Worm (Caenorhabditis elegans) whole organism, late embryonic: Measurements from ENCODE around the gene nspg-13.

Experiments
- C38D4.7 ChIP-seq: fragments of 200-800 bp; sonication (Bioruptor generic); optimal IDR thresholded peaks from 2 replicates; lab custom pipeline; 2018; ENCODE audit warnings: mild to moderate bottlenecking, missing genetic modification characterization, moderate library complexity, missing compliant biosample characterization
- F13H6.1 ChIP-seq: sonication (generic microtip); optimal IDR thresholded peaks from 2 replicates; lab custom pipeline; 2016; ENCODE audit warnings: missing genetic modification characterization, missing compliant biosample characterization
- K02D7.2 ChIP-seq: sonication (generic microtip); optimal IDR thresholded peaks from 2 replicates; lab custom pipeline; 2017; ENCODE audit warnings: mild to moderate bottlenecking, missing genetic modification characterization, missing compliant biosample characterization
- K09A11.1 ChIP-seq: sonication (generic microtip); optimal IDR thresholded peaks from 2 replicates; lab custom pipeline; 2017; ENCODE audit warnings: antibody characterized with exemption, mild to moderate bottlenecking, missing genetic modification characterization, missing compliant biosample characterization; ENCODE audit not compliant: insufficient read depth
- ama-1 ChIP-seq: fragments of 150-350 bp; optimal IDR thresholded peaks from 2 replicates; lab custom pipeline; 2014
- ceh-14 ChIP-seq: sonication (generic microtip); optimal IDR thresholded peaks from 2 replicates; lab custom pipeline; 2016; ENCODE audit warnings: missing genotype, missing genetic modification characterization, missing compliant biosample characterization
- ceh-2 ChIP-seq: sonication (generic microtip); optimal IDR thresholded peaks from 2 replicates; lab custom pipeline; 2016; ENCODE audit warnings: missing genotype, missing genetic modification characterization, missing compliant biosample characterization
- ceh-22 ChIP-seq: sonication (generic microtip); optimal IDR thresholded peaks from 2 replicates; lab custom pipeline; 2017; ENCODE audit warnings: missing biosample characterization, missing genetic modification characterization
- ceh-24 ChIP-seq: sonication (generic microtip); optimal IDR thresholded peaks from 2 replicates; lab custom pipeline; 2016; ENCODE audit warnings: mild to moderate bottlenecking, missing genetic modification characterization, missing compliant biosample characterization
- ceh-31 ChIP-seq: sonication (generic microtip); optimal IDR thresholded peaks from 2 replicates; lab custom pipeline; 2016; ENCODE audit warnings: missing genetic modification characterization, missing compliant biosample characterization
- ceh-45 ChIP-seq: fragments of 200-800 bp; sonication (Bioruptor generic); IDR thresholded peaks from 2 replicates; pipeline ENCODE4 v1.3.6; 2022; ENCODE audit warnings: missing genetic modification reagents, missing genetic modification characterization, missing compliant biosample characterization
- ceh-48 ChIP-seq: sonication (generic microtip); optimal IDR thresholded peaks from 2 replicates; lab custom pipeline; 2016; ENCODE audit warnings: missing genetic modification characterization, inconsistent platforms, missing compliant biosample characterization
- dmd-4 ChIP-seq: sonication (generic microtip); optimal IDR thresholded peaks from 2 replicates; lab custom pipeline; 2016; ENCODE audit warnings: borderline replicate concordance, missing genetic modification characterization, missing compliant biosample characterization
- dve-1 ChIP-seq: sonication (generic microtip); optimal IDR thresholded peaks from 2 replicates; lab custom pipeline; 2017; ENCODE audit warnings: antibody characterized with exemption, mild to moderate bottlenecking, missing genetic modification characterization, missing compliant biosample characterization
- elt-2 ChIP-seq: sonication (generic microtip); optimal IDR thresholded peaks from 2 replicates; lab custom pipeline; 2016; ENCODE audit warnings: missing genetic modification reagents, missing genetic modification characterization, missing compliant biosample characterization
- elt-4 ChIP-seq: sonication (generic microtip); optimal IDR thresholded peaks from 2 replicates; lab custom pipeline; 2016; ENCODE audit warnings: missing genetic modification characterization, missing compliant biosample characterization
- ets-4 ChIP-seq: sonication (generic microtip); optimal IDR thresholded peaks from 2 replicates; lab custom pipeline; 2016; ENCODE audit warnings: missing genetic modification characterization, missing compliant biosample characterization
- fkh-10 ChIP-seq: fragments of 150-350 bp; optimal IDR thresholded peaks from 2 replicates; lab custom pipeline; 2014; ENCODE audit warnings: missing biosample characterization, missing genetic modification reagents, missing genetic modification characterization
- fkh-6 ChIP-seq: sonication (generic microtip); optimal IDR thresholded peaks from 2 replicates; lab custom pipeline; 2016; ENCODE audit warnings: missing genetic modification characterization, missing compliant biosample characterization
- gmeb-2 ChIP-seq: sonication (generic microtip); optimal IDR thresholded peaks from 2 replicates; lab custom pipeline; 2016; ENCODE audit warnings: missing genetic modification characterization, inconsistent platforms, missing compliant biosample characterization
- hlh-13 ChIP-seq: fragments of 200-800 bp; sonication (Bioruptor generic); optimal IDR thresholded peaks from 2 replicates; lab custom pipeline; 2018; ENCODE audit warnings: mild to moderate bottlenecking, missing genetic modification characterization, missing compliant biosample characterization
- hlh-6 ChIP-seq: sonication (generic microtip); optimal IDR thresholded peaks from 2 replicates; lab custom pipeline; 2016; ENCODE audit warnings: missing genotype, missing genetic modification characterization, missing compliant biosample characterization
- nhr-232 ChIP-seq: sonication (generic microtip); optimal IDR thresholded peaks from 2 replicates; lab custom pipeline; 2016; ENCODE audit warnings: missing genetic modification characterization, missing compliant biosample characterization
- npax-4 ChIP-seq: sonication (generic microtip); optimal IDR thresholded peaks from 2 replicates; lab custom pipeline; 2016; ENCODE audit warnings: missing genetic modification characterization, missing compliant biosample characterization
- odd-2 ChIP-seq: sonication (generic microtip); optimal IDR thresholded peaks from 2 replicates; lab custom pipeline; 2017; ENCODE audit warnings: antibody characterized with exemption, mild to moderate bottlenecking, missing genetic modification characterization, missing compliant biosample characterization
- pag-3 ChIP-seq: sonication (generic microtip); optimal IDR thresholded peaks from 2 replicates; lab custom pipeline; 2016; ENCODE audit warnings: missing compliant biosample characterization, missing genetic modification characterization, borderline replicate concordance
- pax-1 ChIP-seq: fragments of 150-350 bp; optimal IDR thresholded peaks from 2 replicates; lab custom pipeline; 2014; ENCODE audit warnings: missing biosample characterization, missing genetic modification characterization
- pha-2 ChIP-seq: sonication (generic microtip); optimal IDR thresholded peaks from 2 replicates; lab custom pipeline; 2017; ENCODE audit warnings: mild to moderate bottlenecking, missing genetic modification characterization, missing compliant biosample characterization
- pqm-1 ChIP-seq: sonication (generic microtip); optimal IDR thresholded peaks from 2 replicates; lab custom pipeline; 2016; ENCODE audit warnings: missing genetic modification characterization, missing compliant biosample characterization
- sdc-2 ChIP-seq: sonication (generic microtip); optimal IDR thresholded peaks from 2 replicates; lab custom pipeline; 2016; ENCODE audit warnings: missing genotype, missing genetic modification characterization, missing compliant biosample characterization
- sox-2 ChIP-seq: fragments of 200-800 bp; sonication (Bioruptor generic); IDR thresholded peaks from 2 replicates; pipeline ENCODE4 v1.3.6; 2022; ENCODE audit warnings: missing genetic modification reagents, missing genetic modification characterization, missing compliant biosample characterization
- sox-4 ChIP-seq: sonication (generic microtip); optimal IDR thresholded peaks from 2 replicates; lab custom pipeline; 2017; ENCODE audit warnings: mild to moderate bottlenecking, missing genetic modification characterization, inconsistent platforms, missing compliant biosample characterization
- syd-9 ChIP-seq: sonication (generic microtip); optimal IDR thresholded peaks from 2 replicates; lab custom pipeline; 2016; ENCODE audit warnings: mild to moderate bottlenecking, missing genetic modification characterization, moderate library complexity, missing compliant biosample characterization
- tbx-7 ChIP-seq: sonication (generic microtip); optimal IDR thresholded peaks from 2 replicates; lab custom pipeline; 2016; ENCODE audit warnings: missing genotype, missing genetic modification characterization, missing compliant biosample characterization
- unc-55 ChIP-seq: sonication (generic microtip); optimal IDR thresholded peaks from 2 replicates; lab custom pipeline; 2017; ENCODE audit warnings: missing biosample characterization, missing genetic modification reagents, missing genetic modification characterization
- ztf-16 ChIP-seq: sonication (generic microtip); optimal IDR thresholded peaks from 2 replicates; lab custom pipeline; 2017; ENCODE audit warnings: missing genetic modification characterization, missing compliant biosample characterization

The nspg-13 gene

ce11 chrX:5249603-5250002 is 5.4 kb upstream of the nspg-13 start, which contains the start of gene Y34B4A.10:
Gene Y34B4A.10, plus strand, starts transcription at chrX:5249903.
- no peak for TF ChIP-seq ceh-31
- TF ChIP-seq ets-4 = no peak
- TF ChIP-seq sdc-2 (tag; lab: Kevin White, UChicago) = no peak
- TF ChIP-seq odd-2 (tag; lab: Kevin White, UChicago) = no peak
- TF ChIP-seq fkh-10 = no peak
- no peak for TF ChIP-seq ceh-22 (tag; lab: Kevin White, UChicago)
- no peak for TF ChIP-seq unc-55 (GFP tag; lab: Kevin White, UChicago)
- no peak for TF ChIP-seq npax-4

ce11 chrX:5252798-5253197 is 2.2 kb upstream of the nspg-13 start, which contains the start of gene nspg-14:
Gene nspg-14, plus strand, starts transcription at chrX:5253047.
- TF ChIP-seq elt-2 (tag; lab: Kevin White, UChicago) = peak; percentile 47
- no peak for TF ChIP-seq ceh-22 (tag; lab: Kevin White, UChicago)
- no peak for TF ChIP-seq fkh-6 (tag; lab: Kevin White, UChicago)

- no peak for TF ChIP-seq dmd-4
- TF ChIP-seq sox-2 (GFP tag; lab: Robert Waterston, UW) = no peak
Observed at ce11 chrX:5255320-5255719, 326 bp downstream of the nspg-13 start.

ce11 chrX:5256999-5257398 is 2.0 kb downstream of the nspg-13 start, which contains the start of gene nspg-12:
Gene nspg-12, plus strand, starts transcription at chrX:5257299.
- TF ChIP-seq ceh-2 (tag; lab: Kevin White, UChicago) (no peak), pha-2 (no peak), ceh-31 (no peak), K09A11.1 (tag; lab: Kevin White, UChicago) (no peak), gmeb-2 (no peak)

DNA sequence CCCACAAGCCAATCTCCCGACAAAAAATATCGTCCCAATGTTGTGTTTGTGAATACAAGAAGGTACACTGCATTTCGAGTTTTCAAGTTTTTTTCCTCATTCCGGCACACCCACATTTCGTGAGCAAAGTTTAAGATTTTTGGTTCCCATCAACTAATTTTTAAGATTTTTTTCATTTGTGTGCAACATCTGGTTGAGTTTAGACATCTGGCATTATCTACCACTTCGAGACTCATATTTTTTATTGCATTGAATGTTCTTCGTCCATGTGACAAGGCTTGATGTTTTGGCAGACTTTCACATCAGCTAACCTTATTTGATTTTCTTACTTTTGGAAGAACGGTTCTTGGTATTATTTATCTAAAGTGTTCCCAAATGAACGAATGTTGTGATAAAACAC is 5.4 kb downstream of the nspg-13 start:
- TF ChIP-seq sox-4 (no peak), C38D4.7 (no peak), dve-1 (tag; lab: Kevin White, UChicago) (no peak), elt-4 (tag; lab: Kevin White, UChicago) (no peak), ztf-16 (tag; lab: Kevin White, UChicago) (no peak), nhr-232 (tag; lab: Kevin White, UChicago) (no peak), pqm-1 (tag; lab: Kevin White, UChicago) (no peak), hlh-13 (GFP tag; lab: Kevin White, UChicago) (no peak), elt-2 (tag; lab: Kevin White, UChicago) (no peak), pha-2 (no peak), npax-4 (no peak), ceh-24 (tag; lab: Kevin White, UChicago) (no peak), ceh-48 (tag; lab: Kevin White, UChicago) (no peak), ama-1 (no peak), tbx-7 (no peak), pax-1 (tag; lab: Kevin White, UChicago) (no peak), syd-9 (tag; lab: Kevin White, UChicago) (no peak), K02D7.2 (tag; lab: Kevin White, UChicago) (no peak), hlh-6 (no peak)

ce11 chrX:5262033-5262432 is 7.0 kb downstream of the nspg-13 start:
- TF ChIP-seq hlh-13 (GFP tag; lab: Kevin White, UChicago) = no peak
- no peak for TF ChIP-seq dmd-4
- peak; percentile 20 for TF ChIP-seq sdc-2 (tag; lab: Kevin White, UChicago)
- TF ChIP-seq ceh-14 = no peak
- TF ChIP-seq npax-4 = no peak
- TF ChIP-seq fkh-6 (tag; lab: Kevin White, UChicago) = no peak
- TF ChIP-seq K02D7.2 (tag; lab: Kevin White, UChicago) = no peak
- peak; percentile 22 for TF ChIP-seq elt-2 (tag; lab: Kevin White, UChicago)
- no peak for TF ChIP-seq sox-4
- no peak for TF ChIP-seq ceh-45 (GFP tag; lab: Robert Waterston, UW)
- TF ChIP-seq dve-1 (tag; lab: Kevin White, UChicago) = no peak
- TF ChIP-seq pag-3 (tag; lab: Kevin White, UChicago) = no peak
- no peak for TF ChIP-seq hlh-6
- no peak for TF ChIP-seq F13H6.1 (tag; lab: Kevin White, UChicago)
